Fruit fly (Drosophila melanogaster) whole organism, pupa: ENCODE measurements around the gene CG10301.

ENCODE experiments used
- CG10348 ChIP-seq: fragments of 200-800 bp; sonication (Bioruptor generic); IDR thresholded peaks from 2 replicates; pipeline ENCODE4 v1.3.6; 2022; ENCODE audit warnings: missing biosample characterization, missing genetic modification characterization
- CG13204 ChIP-seq: fragments of 200-800 bp; sonication (Bioruptor generic); optimal IDR thresholded peaks from 2 replicates; lab custom pipeline; 2018; ENCODE audit warnings: missing biosample characterization, mild to moderate bottlenecking, missing genetic modification characterization, moderate library complexity
- CG17806 ChIP-seq: fragments of 200-800 bp; sonication (Bioruptor generic); optimal IDR thresholded peaks from 2 replicates; lab custom pipeline; 2018; ENCODE audit warnings: missing biosample characterization, mild to moderate bottlenecking, missing genetic modification characterization, moderate library complexity
- CG32121 ChIP-seq: fragments of 200-800 bp; sonication (Bioruptor generic); IDR thresholded peaks from 2 replicates; pipeline ENCODE4 v1.3.6; 2022; ENCODE audit warnings: missing biosample characterization, missing genetic modification characterization
- CG34367 ChIP-seq: fragments of 200-800 bp; sonication (Bioruptor generic); optimal IDR thresholded peaks from 2 replicates; lab custom pipeline; 2018; ENCODE audit warnings: missing biosample characterization, mild to moderate bottlenecking, missing genetic modification characterization
- CG4496 ChIP-seq: fragments of 200-800 bp; sonication (Bioruptor generic); IDR thresholded peaks from 3 replicates; pipeline ENCODE4 v1.3.6; 2022; ENCODE audit warnings: missing biosample characterization, missing genetic modification characterization
- EcR ChIP-seq: fragments of 200-800 bp; sonication (Bioruptor generic); optimal IDR thresholded peaks from 3 replicates; lab custom pipeline; 2019; ENCODE audit warnings: missing biosample characterization, missing genetic modification characterization, mild to moderate bottlenecking, moderate library complexity, missing genetic modification reagents
- Snoo ChIP-seq: fragments of 200-800 bp; sonication (Bioruptor generic); optimal IDR thresholded peaks from 3 replicates; lab custom pipeline; 2017; ENCODE audit warnings: missing biosample characterization, mild to moderate bottlenecking, missing genetic modification characterization, inconsistent platforms
- fd96Ca ChIP-seq: fragments of 200-800 bp; sonication (Bioruptor generic); IDR thresholded peaks from 3 replicates; pipeline ENCODE4 v1.3.6; 2022; ENCODE audit warnings: missing biosample characterization, missing genetic modification characterization

DNA sequence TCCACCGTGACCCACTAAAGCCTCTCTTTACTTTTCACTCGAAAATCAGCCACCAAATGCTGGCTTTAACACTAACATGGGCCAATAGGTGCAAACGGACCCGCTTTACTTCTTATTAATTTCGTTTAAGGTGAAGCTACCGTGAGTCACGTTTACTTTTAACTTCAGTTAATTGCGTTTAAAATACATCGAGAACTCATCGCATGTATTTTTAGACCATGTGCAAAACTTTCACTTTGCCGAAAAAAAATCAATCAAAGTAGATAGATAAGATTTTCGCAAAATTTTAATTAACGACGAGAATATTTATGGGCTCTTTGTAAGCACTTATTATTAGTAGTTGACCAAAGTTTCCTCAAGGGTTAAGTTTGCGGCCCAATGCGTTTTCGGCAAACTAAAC is 35.6 kb upstream of the CG10301 start:
- TF ChIP-seq CG17806 (no peak), CG4496 (GFP tag; lab: Robert Waterston, UW) (no peak), CG34367 (no peak), EcR (no peak), CG10348 (no peak), CG32121 (GFP tag; lab: Robert Waterston, UW) (no peak), fd96Ca (GFP tag; lab: Robert Waterston, UW) (no peak), Snoo (peak; percentile 46), CG13204 (GFP tag; lab: Kevin White, UChicago) (no peak)
